Worm (Caenorhabditis elegans): ENCODE data around the gene K06H6.1.

K06H6.1 gene

DNA sequence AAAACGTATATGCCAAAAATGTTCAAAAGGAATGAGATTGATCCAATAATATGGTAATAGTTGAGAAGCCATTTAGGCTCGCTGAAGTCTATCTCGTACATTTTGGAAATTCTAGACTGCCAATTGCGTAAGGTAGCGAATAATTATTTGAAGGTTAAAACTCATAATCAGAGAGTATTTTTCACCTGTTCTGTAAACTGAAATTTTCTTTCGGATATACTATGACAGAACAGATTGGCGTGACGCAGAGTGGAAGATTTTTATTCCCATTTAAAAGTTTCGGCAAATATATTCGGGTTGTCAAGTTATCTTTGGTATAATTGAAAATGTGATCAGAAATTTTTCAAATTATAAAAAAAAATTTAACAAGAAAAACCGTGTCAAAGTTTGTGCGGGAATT is 19.8 kb upstream of the K06H6.1 start, which contains the start of gene sri-72:
sri-72 (minus strand) TSS at position 101 of the 400 bp plus-strand sequence.
- TF ChIP-seq mxl-1 (tag; optimal IDR thresholded peaks at IDR 0.05) (no peak), him-1 (tag; optimal IDR thresholded peaks at IDR 0.05) (no peak), nfya-2 (GFP tag; IDR thresholded peaks at IDR 0.05) (no peak), F33H1.4 (GFP tag; IDR thresholded peaks at IDR 0.05) (no peak), ceh-27 (GFP tag; optimal IDR thresholded peaks at IDR 0.05) (no peak), atf-7 (tag; optimal IDR thresholded peaks at IDR 0.05) (no peak), B0336.3 (GFP tag; IDR thresholded peaks at IDR 0.05) (no peak), F10E7.11 (tag; optimal IDR thresholded peaks at IDR 0.05) (no peak), nhr-27 (tag; optimal IDR thresholded peaks at IDR 0.05) (no peak), pbrm-1 (GFP tag; IDR thresholded peaks at IDR 0.05) (no peak), ztf-26 (tag; optimal IDR thresholded peaks at IDR 0.05) (no peak), fkh-3 (tag; optimal IDR thresholded peaks at IDR 0.05) (no peak), repo-1 (tag; optimal IDR thresholded peaks at IDR 0.05) (no peak), hmg-1.2 (GFP tag; IDR thresholded peaks at IDR 0.05) (no peak), F22D6.2 (tag; optimal IDR thresholded peaks at IDR 0.05) (no peak), hmg-20 (GFP tag; IDR thresholded peaks at IDR 0.05) (no peak), xnd-1 (tag; optimal IDR thresholded peaks at IDR 0.05) (no peak)

DNA sequence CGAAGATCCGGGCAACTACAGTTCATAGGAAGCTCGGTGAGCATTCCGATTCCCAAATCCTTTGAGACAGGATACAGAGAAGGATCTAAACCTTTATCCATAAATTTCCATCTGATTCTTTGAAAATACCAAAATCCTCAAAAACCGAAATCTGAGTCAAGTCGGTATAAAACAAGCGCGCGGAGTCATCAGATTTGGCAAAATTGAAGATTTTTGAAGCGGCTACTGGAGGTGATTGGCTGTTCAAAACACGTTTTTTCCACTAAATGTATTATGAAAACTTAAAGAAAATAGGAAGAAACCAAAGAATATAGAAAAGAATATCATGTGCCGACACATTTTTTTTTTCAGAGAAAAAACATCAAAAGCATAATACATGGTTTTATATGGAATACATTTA is 13.3 kb upstream of the K06H6.1 start, which contains the start of gene C14C6.13:
C14C6.13 (minus strand) TSS at position 101 of the 400 bp plus-strand sequence.
- no peak for TF ChIP-seq pbrm-1 (GFP tag; IDR thresholded peaks at IDR 0.05)
- TF ChIP-seq zfh-2 (GFP tag; conservative IDR thresholded peaks at IDR 0.05), result no peak
- no peak for TF ChIP-seq bed-1 (GFP tag; IDR thresholded peaks at IDR 0.05)
- no peak for TF ChIP-seq F23B12.7 (tag; optimal IDR thresholded peaks at IDR 0.05; ENCODE audit: insufficient read depth)
- no peak for TF ChIP-seq nfya-2 (GFP tag; IDR thresholded peaks at IDR 0.05)

DNA sequence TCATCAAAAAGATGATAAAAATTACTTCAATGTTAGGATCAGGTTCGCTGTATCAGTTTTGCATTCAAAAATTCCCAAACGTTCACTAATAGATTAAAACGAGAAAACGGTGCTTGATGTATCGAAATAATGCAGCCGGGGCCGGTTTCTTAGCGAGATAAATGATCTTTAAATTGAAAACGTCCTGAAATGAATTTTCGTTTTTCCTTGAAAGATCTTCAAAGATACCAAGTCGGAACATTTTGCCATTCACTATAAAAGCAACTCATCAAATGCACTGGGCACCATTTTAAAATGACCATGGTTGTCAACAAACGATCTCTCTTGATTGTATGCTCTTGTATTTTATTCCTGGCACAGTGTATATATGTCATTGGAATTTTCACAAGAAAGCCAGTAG is 11.8 kb upstream of the K06H6.1 start, which contains the start of gene K06H6.5:
K06H6.5 (plus strand) TSS at position 301 of the 400 bp plus-strand sequence.
- TF ChIP-seq rec-8 (tag; optimal IDR thresholded peaks at IDR 0.05) (no peak), repo-1 (tag; optimal IDR thresholded peaks at IDR 0.05) (no peak), akir-1 (GFP tag; optimal IDR thresholded peaks at IDR 0.05) (no peak), F57C9.4 (tag; optimal IDR thresholded peaks at IDR 0.05) (no peak), snpc-1.3 (tag; optimal IDR thresholded peaks at IDR 0.05; ENCODE audit: insufficient read depth) (no peak), sea-2 (GFP tag; IDR thresholded peaks at IDR 0.05) (no peak), T26A5.8 (tag; optimal IDR thresholded peaks at IDR 0.05) (no peak), nfya-1 (tag; optimal IDR thresholded peaks at IDR 0.05; ENCODE audit: borderline replicate concordance, insufficient read depth) (no peak)

ce11 chrV:576918-577317 is 11.0 kb upstream of the K06H6.1 start:
- TF ChIP-seq somi-1 (GFP tag; optimal IDR thresholded peaks at IDR 0.05), result no peak
- TF ChIP-seq nfya-2 (GFP tag; IDR thresholded peaks at IDR 0.05), result no peak
- TF ChIP-seq nhr-80 (tag; optimal IDR thresholded peaks at IDR 0.05), result no peak

DNA sequence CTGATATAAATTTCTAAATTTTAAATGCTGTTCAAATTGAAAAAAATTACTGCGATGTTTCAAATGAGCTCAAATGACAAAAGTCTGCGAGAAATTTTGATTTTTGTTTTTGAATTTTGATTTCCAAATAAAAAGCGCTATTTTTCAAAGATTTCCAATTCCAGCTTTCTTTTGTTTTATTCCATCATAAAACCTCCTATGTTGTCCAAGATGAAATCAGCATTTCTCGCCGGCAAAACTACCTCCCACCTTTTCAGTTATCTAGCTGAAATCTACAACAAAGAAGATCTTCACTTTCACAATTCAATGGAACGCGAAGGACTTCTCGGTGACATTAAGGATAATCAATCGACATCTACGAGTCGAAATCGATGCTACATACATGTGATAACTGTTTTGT is 8.9 kb upstream of the K06H6.1 start, which contains the start of gene K06H6.4:
K06H6.4 (plus strand) TSS at position 301 of the 400 bp plus-strand sequence.
- TF ChIP-seq mcd-1 (GFP tag; IDR thresholded peaks at IDR 0.05), result no peak
- TF ChIP-seq nhr-120 (GFP tag; IDR thresholded peaks at IDR 0.05), result no peak
- TF ChIP-seq mel-28 (tag; optimal IDR thresholded peaks at IDR 0.05; ENCODE audit: borderline replicate concordance), result no peak
- no peak for TF ChIP-seq nfya-1 (tag; optimal IDR thresholded peaks at IDR 0.05; ENCODE audit: borderline replicate concordance, insufficient read depth)
- no peak for TF ChIP-seq ama-1 (optimal IDR thresholded peaks at IDR 0.05)
- TF ChIP-seq ama-1 (GFP tag; optimal IDR thresholded peaks at IDR 0.05), result no peak
- no peak for TF ChIP-seq gei-17 (GFP tag; optimal IDR thresholded peaks at IDR 0.05)
- TF ChIP-seq atf-7 (tag; optimal IDR thresholded peaks at IDR 0.05), result no peak
- TF ChIP-seq lin-40 (tag; optimal IDR thresholded peaks at IDR 0.05), result no peak
- no peak for TF ChIP-seq let-526 (GFP tag; IDR thresholded peaks at IDR 0.05)
- TF ChIP-seq ztf-28 (GFP tag; IDR thresholded peaks at IDR 0.05), result no peak

Data from whole organism, young adult.